Worm (Caenorhabditis elegans): ENCODE measurements around the gene cha-1.

- no peak for TF ChIP-seq jun-1 (tag; optimal IDR thresholded peaks at IDR 0.05)
- TF ChIP-seq fkh-10 (GFP tag; optimal IDR thresholded peaks at IDR 0.05): no peak
- no peak for TF ChIP-seq ZK546.5 (tag; optimal IDR thresholded peaks at IDR 0.05)
- TF ChIP-seq ceh-82 (tag; optimal IDR thresholded peaks at IDR 0.05): no peak
- TF ChIP-seq tbx-2 (tag; optimal IDR thresholded peaks at IDR 0.05): peak; percentile 59
- TF ChIP-seq elt-3 (tag; optimal IDR thresholded peaks at IDR 0.05): peak in 1 of 3 experiments; percentile 6
- TF ChIP-seq nfya-1 (tag; optimal IDR thresholded peaks at IDR 0.05; ENCODE audit: insufficient read depth): peak; percentile 62
- no peak for TF ChIP-seq lin-39 (tag; optimal IDR thresholded peaks at IDR 0.05)
These were observed 29.7 kb upstream of the cha-1 start for ce11 chrIV:3654214-3654613.
